Worm (Caenorhabditis elegans) whole organism, L4 larva: ENCODE measurements around the gene C06A12.3.
A peak's percentile ranks its signal among the peaks of the same experiment; 100 is the strongest.

Source experiments
- F26F4.8 ChIP-seq: fragments of 200-800 bp; sonication (Bioruptor generic); conservative IDR thresholded peaks from 2 replicates; pipeline ENCODE4 v1.3.6; 2022; ENCODE audit warnings: missing genetic modification characterization, missing compliant biosample characterization
- Y48G9A.11 ChIP-seq: fragments of 200-800 bp; sonication (Bioruptor generic); IDR thresholded peaks from 2 replicates; pipeline ENCODE4 v1.3.6; 2022; ENCODE audit warnings: missing genetic modification reagents, missing genetic modification characterization, missing compliant biosample characterization
- ZK546.5 ChIP-seq, 2 experiments: sonication (generic microtip); optimal IDR thresholded peaks; 2 replicates each; lab custom pipeline; 2017; ENCODE audit warnings: missing biosample characterization in 2 of 2, missing genetic modification characterization in 2 of 2
- ces-1 ChIP-seq: fragments of 150-350 bp; sonication (generic microtip); optimal IDR thresholded peaks from 4 replicates; lab custom pipeline; 2014; ENCODE audit warnings: missing biosample characterization, missing genetic modification reagents, missing genetic modification characterization
- cey-2 ChIP-seq: sonication (generic microtip); optimal IDR thresholded peaks from 3 replicates; lab custom pipeline; 2017; ENCODE audit warnings: missing genetic modification characterization, mild to moderate bottlenecking, missing compliant biosample characterization, antibody characterized with exemption, borderline replicate concordance; ENCODE audit not compliant: insufficient read depth
- ctbp-1 ChIP-seq: fragments of 200-800 bp; sonication (Bioruptor generic); IDR thresholded peaks from 2 replicates; pipeline ENCODE4 v1.3.6; 2022; ENCODE audit warnings: missing genetic modification reagents, missing genetic modification characterization, missing compliant biosample characterization
- daf-16 ChIP-seq, 3 experiments: sonication (generic microtip); optimal IDR thresholded peaks; 2 replicates each; lab custom pipeline; 2016 to 2017; ENCODE audit warnings: missing genetic modification characterization in 3 of 3, missing genetic modification reagents in 3 of 3, mild to moderate bottlenecking in 2 of 3, missing compliant biosample characterization in 2 of 3, missing biosample characterization in 1 of 3, moderate library complexity in 1 of 3
- dmd-6 ChIP-seq: fragments of 200-800 bp; sonication (Bioruptor generic); IDR thresholded peaks from 2 replicates; pipeline ENCODE4 v1.3.6; 2022; ENCODE audit warnings: missing genetic modification reagents, missing genetic modification characterization, missing compliant biosample characterization
- fos-1 ChIP-seq: fragments of 150-350 bp; optimal IDR thresholded peaks from 2 replicates; lab custom pipeline; 2014; ENCODE audit warnings: missing biosample characterization, missing genetic modification characterization
- hlh-11 ChIP-seq: fragments of 200-800 bp; sonication (Bioruptor generic); optimal IDR thresholded peaks from 2 replicates; lab custom pipeline; 2018; ENCODE audit warnings: mild to moderate bottlenecking, missing genetic modification characterization, missing compliant biosample characterization
- lin-29 ChIP-seq: fragments of 200-800 bp; sonication (Bioruptor generic); IDR thresholded peaks from 2 replicates; pipeline ENCODE4 v1.3.6; 2022; ENCODE audit warnings: missing genetic modification reagents, missing genetic modification characterization, missing compliant biosample characterization
- lin-38 ChIP-seq: fragments of 200-800 bp; sonication (Bioruptor generic); IDR thresholded peaks from 2 replicates; pipeline ENCODE4 v1.3.6; 2022; ENCODE audit warnings: missing genetic modification reagents, missing genetic modification characterization, missing compliant biosample characterization
- madf-5 ChIP-seq, 2 experiments: fragments of 200-800 bp; sonication (Bioruptor generic); IDR thresholded peaks; 2 replicates each; pipeline ENCODE4 v1.3.6; 2022; ENCODE audit warnings: missing compliant biosample characterization in 2 of 2, missing genetic modification characterization in 2 of 2
- mdl-1 ChIP-seq, 2 experiments: fragments of 150-350 bp in 1 of 2; sonication (generic microtip) in 1 of 2; optimal IDR thresholded peaks; 2 replicates each; lab custom pipeline; 2014 to 2017; ENCODE audit warnings: missing biosample characterization in 2 of 2, missing genetic modification characterization in 2 of 2
- mdt-29 ChIP-seq: fragments of 200-800 bp; sonication (Bioruptor generic); IDR thresholded peaks from 2 replicates; pipeline ENCODE4 v1.3.6; 2022; ENCODE audit warnings: missing genetic modification reagents, missing genetic modification characterization, missing compliant biosample characterization
- mxl-3 ChIP-seq: fragments of 200-800 bp; sonication (Bioruptor generic); optimal IDR thresholded peaks from 2 replicates; lab custom pipeline; 2018; ENCODE audit warnings: mild to moderate bottlenecking, missing genetic modification characterization, missing compliant biosample characterization
- nhr-11 ChIP-seq: fragments of 150-350 bp; optimal IDR thresholded peaks from 2 replicates; lab custom pipeline; 2014; ENCODE audit warnings: missing biosample characterization, missing genetic modification characterization
- nhr-25 ChIP-seq: sonication (generic microtip); optimal IDR thresholded peaks from 2 replicates; lab custom pipeline; 2017; ENCODE audit warnings: missing genetic modification characterization, mild to moderate bottlenecking, missing compliant biosample characterization, antibody characterized with exemption, moderate library complexity, borderline replicate concordance; ENCODE audit not compliant: insufficient read depth
- nhr-28 ChIP-seq: fragments of 150-350 bp; optimal IDR thresholded peaks from 2 replicates; lab custom pipeline; 2014; ENCODE audit warnings: missing biosample characterization, missing genetic modification characterization
- nhr-48 ChIP-seq: sonication (generic microtip); optimal IDR thresholded peaks from 2 replicates; lab custom pipeline; 2016; ENCODE audit warnings: mild to moderate bottlenecking, missing genetic modification characterization, missing compliant biosample characterization
- nhr-77 ChIP-seq: fragments of 150-350 bp; optimal IDR thresholded peaks from 2 replicates; lab custom pipeline; 2014; ENCODE audit warnings: missing biosample characterization, missing genetic modification characterization
- pqm-1 ChIP-seq: sonication (generic microtip); optimal IDR thresholded peaks from 2 replicates; lab custom pipeline; 2017; ENCODE audit warnings: missing biosample characterization, missing genetic modification characterization
- sdz-12 ChIP-seq: fragments of 200-800 bp; sonication (Bioruptor generic); optimal IDR thresholded peaks from 2 replicates; lab custom pipeline; 2018; ENCODE audit warnings: mild to moderate bottlenecking, missing genetic modification characterization, missing compliant biosample characterization
- set-16 ChIP-seq: fragments of 200-800 bp; sonication (Bioruptor generic); IDR thresholded peaks from 2 replicates; pipeline ENCODE4 v1.3.6; 2022; ENCODE audit warnings: missing genetic modification reagents, missing genetic modification characterization, missing compliant biosample characterization
- snpc-4 ChIP-seq: fragments of 150-350 bp; optimal IDR thresholded peaks from 2 replicates; lab custom pipeline; 2014; ENCODE audit warnings: missing biosample characterization, missing genetic modification characterization
- spr-3 ChIP-seq: fragments of 200-800 bp; sonication (Bioruptor generic); optimal IDR thresholded peaks from 2 replicates; lab custom pipeline; 2018; ENCODE audit warnings: mild to moderate bottlenecking, missing genetic modification characterization, missing compliant biosample characterization
- tra-1 ChIP-seq: fragments of 200-800 bp; sonication (Bioruptor generic); IDR thresholded peaks from 2 replicates; pipeline ENCODE4 v1.3.6; 2022; ENCODE audit warnings: missing genetic modification reagents, missing genetic modification characterization, missing compliant biosample characterization
- unc-62 ChIP-seq, 3 experiments: fragments of 150-350 bp in 1 of 3; sonication (generic microtip); optimal IDR thresholded peaks in 2 of 3; peaks in 1 of 3; 1 replicate in 1 of 3; 2 replicates in 2 of 3; lab custom pipeline; 2014 to 2017; ENCODE audit warnings: missing biosample characterization in 3 of 3, missing genetic modification characterization in 3 of 3, missing genetic modification reagents in 3 of 3, missing genotype in 1 of 3
- zag-1 ChIP-seq: fragments of 150-350 bp; optimal IDR thresholded peaks from 2 replicates; lab custom pipeline; 2014; ENCODE audit warnings: missing biosample characterization, missing genetic modification characterization
- zfp-2 ChIP-seq: sonication (generic microtip); optimal IDR thresholded peaks from 2 replicates; lab custom pipeline; 2016; ENCODE audit warnings: mild to moderate bottlenecking, missing genetic modification characterization, missing compliant biosample characterization

The C06A12.3 gene

ce11 chrIV:17387442-17387967 lies 40.0 kb upstream of the C06A12.3 start, which contains the start of gene T02D1.8:
Gene T02D1.8, minus strand, starts transcription at chrIV:17387492.
- TF ChIP-seq daf-16 (GFP tag; optimal IDR thresholded peaks at IDR 0.05; lab: Kevin White, UChicago), result no peak
- TF ChIP-seq daf-16 (tag; optimal IDR thresholded peaks at IDR 0.05; lab: Kevin White, UChicago), result peak; percentile 60
- no peak for TF ChIP-seq Y48G9A.11
- TF ChIP-seq nhr-77 (tag; lab: Kevin White, UChicago), result no peak
- TF ChIP-seq zag-1, result no peak
- no peak for TF ChIP-seq nhr-48 (tag; lab: Kevin White, UChicago)
- peak; percentile 74 for TF ChIP-seq mxl-3 (GFP tag; lab: Kevin White, UChicago)
- TF ChIP-seq nhr-28 (tag; lab: Kevin White, UChicago), result peak; percentile 64
- no peak for TF ChIP-seq unc-62 (GFP tag; optimal IDR thresholded peaks at IDR 0.05 in 1 of 2; lab: Kevin White, UChicago)
- TF ChIP-seq unc-62 (tag; optimal IDR thresholded peaks at IDR 0.05; lab: Kevin White, UChicago), result no peak
- TF ChIP-seq nhr-25 (tag; lab: Kevin White, UChicago), result no peak
- no peak for TF ChIP-seq cey-2 (tag; lab: Kevin White, UChicago)
- no peak for TF ChIP-seq spr-3 (GFP tag; lab: Kevin White, UChicago)
- no peak for TF ChIP-seq lin-38 (GFP tag; lab: Robert Waterston, UW)
- TF ChIP-seq pqm-1 (tag; lab: Kevin White, UChicago), result peak; percentile 78
- no peak for TF ChIP-seq F26F4.8 (GFP tag; lab: Robert Waterston, UW)
- no peak for TF ChIP-seq lin-29 (GFP tag; lab: Robert Waterston, UW)
- TF ChIP-seq ctbp-1 (GFP tag; lab: Robert Waterston, UW), result no peak
- peak; percentile 75 for TF ChIP-seq dmd-6 (GFP tag; lab: Robert Waterston, UW)

DNA sequence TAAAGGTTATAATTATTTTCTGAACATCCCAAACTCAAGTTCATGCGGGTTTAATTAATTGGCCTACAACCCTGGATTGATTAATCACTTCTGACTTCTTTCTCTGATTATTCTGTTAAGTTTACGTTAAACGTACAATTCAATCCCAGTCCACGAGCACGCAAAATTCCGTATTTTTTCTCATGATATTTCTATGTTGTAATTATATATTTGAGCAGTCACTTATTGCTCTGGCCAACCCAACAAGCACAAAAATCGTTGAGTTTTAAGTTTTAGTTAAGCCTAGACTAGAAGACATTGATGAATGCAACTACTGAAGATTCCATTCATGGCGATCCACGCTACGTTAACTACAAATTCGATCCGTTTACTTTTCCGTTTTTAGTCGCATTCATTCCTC lies 31.6 kb upstream of the C06A12.3 start, which contains the start of gene sru-15:
Gene sru-15, plus strand, starts transcription at position 301 of the 400 bp plus-strand sequence.
- no peak for TF ChIP-seq zfp-2 (tag; lab: Kevin White, UChicago)
- TF ChIP-seq, all 104 proteins: peak for 0

DNA sequence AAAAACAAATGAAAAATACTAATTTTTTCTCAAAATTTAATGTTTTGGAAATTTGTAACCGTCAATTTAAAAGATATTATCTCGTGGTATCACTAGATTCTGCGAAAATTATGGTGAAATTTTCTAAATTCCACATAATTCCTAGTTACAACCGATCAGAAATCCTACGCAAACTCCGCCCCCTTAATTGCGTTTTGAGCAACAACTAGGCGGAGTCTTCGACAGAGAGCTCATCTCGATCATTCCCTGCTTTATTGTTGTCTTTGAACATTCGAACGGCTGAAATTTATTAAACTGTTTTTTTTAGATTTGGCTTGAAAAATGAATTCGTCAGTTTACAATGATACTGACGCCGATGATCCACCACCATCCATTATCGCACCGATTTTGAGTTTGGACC lies 28.1 kb upstream of the C06A12.3 start, which contains the start of gene T02D1.4:
Gene T02D1.4, plus strand, starts transcription at position 301 of the 400 bp plus-strand sequence.
- TF ChIP-seq cey-2 (tag; lab: Kevin White, UChicago), result no peak
- TF ChIP-seq hlh-11, result no peak
- no peak for TF ChIP-seq snpc-4
- TF ChIP-seq sdz-12 (GFP tag; lab: Kevin White, UChicago), result no peak
- no peak for TF ChIP-seq fos-1
- no peak for TF ChIP-seq mdt-29 (GFP tag; lab: Robert Waterston, UW)
- TF ChIP-seq ZK546.5 (tag; optimal IDR thresholded peaks at IDR 0.05; lab: Kevin White, UChicago), result no peak
- TF ChIP-seq tra-1 (GFP tag; lab: Robert Waterston, UW), result no peak
- no peak for TF ChIP-seq set-16 (GFP tag; lab: Robert Waterston, UW)
- no peak for TF ChIP-seq Y48G9A.11
- TF ChIP-seq dmd-6 (GFP tag; lab: Robert Waterston, UW), result no peak
- no peak for TF ChIP-seq ces-1 (GFP tag; lab: Kevin White, UChicago)
- TF ChIP-seq F26F4.8 (GFP tag; lab: Robert Waterston, UW), result no peak
- no peak for TF ChIP-seq madf-5 (GFP tag; IDR thresholded peaks at IDR 0.05; lab: Robert Waterston, UW)

- TF ChIP-seq mdl-1 (tag; optimal IDR thresholded peaks at IDR 0.05; lab: Kevin White, UChicago), result no peak
- TF ChIP-seq pqm-1 (tag; lab: Kevin White, UChicago), result peak; percentile 40
- TF ChIP-seq nhr-28 (tag; lab: Kevin White, UChicago), result peak; percentile 34
- no peak for TF ChIP-seq nhr-11 (tag; lab: Kevin White, UChicago)
- no peak for TF ChIP-seq daf-16 (GFP tag; optimal IDR thresholded peaks at IDR 0.05; lab: Kevin White, UChicago)
- TF ChIP-seq daf-16 (tag; optimal IDR thresholded peaks at IDR 0.05; lab: Kevin White, UChicago), result peak; percentile 55
- TF ChIP-seq, all 104 proteins: peak for 3
Measured at ce11 chrIV:17405530-17405929, 22.0 kb upstream of the C06A12.3 start, which contains the start of gene pmp-4. Gene pmp-4, minus strand, starts transcription at chrIV:17405630.
